Worm (Caenorhabditis elegans) whole organism, midembryonic: ENCODE measurements around the gene T01B10.5.

Experiments used
- flt-1 ChIP-seq: fragments of 200-800 bp; sonication (Bioruptor generic); IDR thresholded peaks from 2 replicates; pipeline ENCODE4 v1.3.6; 2022; ENCODE audit warnings: missing genetic modification characterization, missing compliant biosample characterization
- med-1 ChIP-seq: sonication (generic microtip); optimal IDR thresholded peaks from 2 replicates; lab custom pipeline; 2017; ENCODE audit warnings: missing genetic modification characterization, mild to moderate bottlenecking, missing compliant biosample characterization, antibody characterized with exemption, missing genetic modification reagents; ENCODE audit not compliant: insufficient read depth
- ref-1 ChIP-seq: fragments of 200-800 bp; sonication (Bioruptor generic); conservative IDR thresholded peaks from 2 replicates; pipeline ENCODE4 v1.3.6; 2022; ENCODE audit warnings: missing genetic modification reagents, missing genetic modification characterization, missing compliant biosample characterization
- ztf-23 ChIP-seq: fragments of 200-800 bp; sonication (Bioruptor generic); IDR thresholded peaks from 2 replicates; pipeline ENCODE4 v1.3.6; 2022; ENCODE audit warnings: missing genetic modification reagents, missing genetic modification characterization, missing compliant biosample characterization
- ztf-29 ChIP-seq: fragments of 200-800 bp; sonication (Bioruptor generic); IDR thresholded peaks from 2 replicates; pipeline ENCODE4 v1.3.6; 2022; ENCODE audit warnings: missing genetic modification reagents, missing genetic modification characterization, missing compliant biosample characterization

- TF ChIP-seq flt-1 (no peak), med-1 (GFP tag; lab: Kevin White, UChicago) (no peak), ztf-29 (GFP tag; lab: Robert Waterston, UW) (no peak), ref-1 (no peak), ztf-23 (GFP tag; lab: Robert Waterston, UW) (no peak)
Measured at ce11 chrX:8460958-8461357, 34.1 kb upstream of the T01B10.5 start.
